Fruit fly (Drosophila melanogaster): ENCODE data around the gene RpS10b.

RpS10b gene

dm6 chrX:19597684-19598363 lies at the start of gene RpS10b:
RpS10b (plus strand) TSS chrX:19598031.
- peak; percentile 77 for TF ChIP-seq Hr39 (GFP tag; optimal IDR thresholded peaks at IDR 0.05)
- peak; percentile 80 for TF ChIP-seq CG11762 (GFP tag; optimal IDR thresholded peaks at IDR 0.05; ENCODE audit: insufficient read depth)
- TF ChIP-seq Sox14 (GFP tag; optimal IDR thresholded peaks at IDR 0.05), result peak; percentile 79
- no peak for TF ChIP-seq Gug (GFP tag; IDR thresholded peaks at IDR 0.05)
- TF ChIP-seq Sox15 (GFP tag; optimal IDR thresholded peaks at IDR 0.05), result peak; percentile 54
- TF ChIP-seq CG8632 (GFP tag; optimal IDR thresholded peaks at IDR 0.05), result peak; percentile 84
- TF ChIP-seq achi (GFP tag; optimal IDR thresholded peaks at IDR 0.05), result peak; percentile 85
- TF ChIP-seq Ets96B (tag; optimal IDR thresholded peaks at IDR 0.05), result peak; percentile 17
- TF ChIP-seq Sox102F (GFP tag; optimal IDR thresholded peaks at IDR 0.05), result peak; percentile 88
- TF ChIP-seq CG16779 (tag; optimal IDR thresholded peaks at IDR 0.05), result peak; percentile 86
- TF ChIP-seq vri (GFP tag; optimal IDR thresholded peaks at IDR 0.05), result peak; percentile 84
- no peak for TF ChIP-seq CG4318 (GFP tag; optimal IDR thresholded peaks at IDR 0.05)
- TF ChIP-seq dsx (GFP tag; optimal IDR thresholded peaks at IDR 0.05; ENCODE audit: poor library complexity, severe bottlenecking), result peak; percentile 17
- TF ChIP-seq CG6163 (GFP tag; IDR thresholded peaks at IDR 0.05), result peak; percentile 89
- TF ChIP-seq pdm3 (GFP tag; optimal IDR thresholded peaks at IDR 0.05), result peak; percentile 83
- TF ChIP-seq CG6854 (GFP tag; optimal IDR thresholded peaks at IDR 0.05), result peak; percentile 98
- peak; percentile 81 for TF ChIP-seq Blimp-1 (GFP tag; optimal IDR thresholded peaks at IDR 0.05)
- peak; percentile 70 for TF ChIP-seq svp (GFP tag)
- TF ChIP-seq CG8319 (GFP tag; optimal IDR thresholded peaks at IDR 0.05), result peak; percentile 74
- TF ChIP-seq Hr4 (GFP tag; optimal IDR thresholded peaks at IDR 0.05), result peak; percentile 22
- TF ChIP-seq esn (GFP tag; optimal IDR thresholded peaks at IDR 0.05), result peak; percentile 90
- peak; percentile 81 for TF ChIP-seq CG10669 (GFP tag; optimal IDR thresholded peaks at IDR 0.05)
- TF ChIP-seq eg (GFP tag; IDR thresholded peaks at IDR 0.05), result peak; percentile 87
- peak; percentile 72 for TF ChIP-seq Smox (GFP tag; optimal IDR thresholded peaks at IDR 0.05)
- peak; percentile 86 for TF ChIP-seq fkh (GFP tag; optimal IDR thresholded peaks at IDR 0.05)
- TF ChIP-seq CG11294 (GFP tag; IDR thresholded peaks at IDR 0.05), result no peak
- TF ChIP-seq acj6 (GFP tag; optimal IDR thresholded peaks at IDR 0.05), result peak; percentile 79
- peak; percentile 76 for TF ChIP-seq OdsH (GFP tag; optimal IDR thresholded peaks at IDR 0.05)
- TF ChIP-seq CG1621 (tag; optimal IDR thresholded peaks at IDR 0.05), result peak; percentile 73
- no peak for TF ChIP-seq dac (GFP tag; optimal IDR thresholded peaks at IDR 0.05)
- peak; percentile 84 for TF ChIP-seq cyc (GFP tag; optimal IDR thresholded peaks at IDR 0.05)
- TF ChIP-seq CG9139 (GFP tag; optimal IDR thresholded peaks at IDR 0.05), result peak; percentile 89
- peak; percentile 84 for TF ChIP-seq lz (GFP tag; optimal IDR thresholded peaks at IDR 0.05)
- TF ChIP-seq net (GFP tag; optimal IDR thresholded peaks at IDR 0.05), result peak; percentile 89
- peak; percentile 62 for TF ChIP-seq fd85E (GFP tag; optimal IDR thresholded peaks at IDR 0.05)
- TF ChIP-seq Met (GFP tag; optimal IDR thresholded peaks at IDR 0.05), result peak; percentile 90
- no peak for TF ChIP-seq CG8119 (GFP tag; IDR thresholded peaks at IDR 0.05)
- peak; percentile 75 for TF ChIP-seq Eip75B (GFP tag; optimal IDR thresholded peaks at IDR 0.05)
- TF ChIP-seq Hr38 (GFP tag; optimal IDR thresholded peaks at IDR 0.05), result no peak
- peak; percentile 52 for TF ChIP-seq CG32006 (GFP tag; optimal IDR thresholded peaks at IDR 0.05)
- TF ChIP-seq Eip78C (GFP tag), result peak; percentile 94
- TF ChIP-seq CG10631 (GFP tag; optimal IDR thresholded peaks at IDR 0.05), result peak; percentile 31
- peak; percentile 78 for TF ChIP-seq CG6808 (GFP tag; optimal IDR thresholded peaks at IDR 0.05)
- TF ChIP-seq spab (GFP tag; optimal IDR thresholded peaks at IDR 0.05), result peak; percentile 63
- peak; percentile 47 for TF ChIP-seq CG3032 (tag; optimal IDR thresholded peaks at IDR 0.05)
- peak; percentile 86 to 95 for TF ChIP-seq ss (GFP tag; optimal IDR thresholded peaks at IDR 0.05)
- TF ChIP-seq topi (GFP tag; optimal IDR thresholded peaks at IDR 0.05), result peak; percentile 89
- peak; percentile 51 for TF ChIP-seq Lpt (GFP tag; optimal IDR thresholded peaks at IDR 0.05)
- TF ChIP-seq CG31627 (GFP tag; optimal IDR thresholded peaks at IDR 0.05), result peak; percentile 77
- TF ChIP-seq fd59A (GFP tag; optimal IDR thresholded peaks at IDR 0.05), result peak; percentile 74
- TF ChIP-seq CG15336 (GFP tag; IDR thresholded peaks at IDR 0.05), result peak; percentile 45
